Worm (Caenorhabditis elegans) whole organism, midembryonic: Measurements from ENCODE around the gene fpn-1.2.

Experiments
- T22C8.4 ChIP-seq: fragments of 200-800 bp; sonication (Bioruptor generic); IDR thresholded peaks from 2 replicates; pipeline ENCODE4 v1.3.6; 2022; ENCODE audit warnings: missing genetic modification characterization, missing compliant biosample characterization
- cog-1 ChIP-seq: sonication (generic microtip); optimal IDR thresholded peaks from 2 replicates; lab custom pipeline; 2016; ENCODE audit warnings: missing genetic modification characterization, missing compliant biosample characterization
- flt-1 ChIP-seq: fragments of 200-800 bp; sonication (Bioruptor generic); IDR thresholded peaks from 2 replicates; pipeline ENCODE4 v1.3.6; 2022; ENCODE audit warnings: missing genetic modification characterization, missing compliant biosample characterization
- klf-2 ChIP-seq: fragments of 200-800 bp; sonication (Bioruptor generic); conservative IDR thresholded peaks from 2 replicates; pipeline ENCODE4 v1.3.6; 2022; ENCODE audit warnings: missing genetic modification reagents, missing genetic modification characterization, missing compliant biosample characterization
- med-1 ChIP-seq: sonication (generic microtip); optimal IDR thresholded peaks from 2 replicates; lab custom pipeline; 2017; ENCODE audit warnings: missing genetic modification characterization, mild to moderate bottlenecking, missing compliant biosample characterization, antibody characterized with exemption, missing genetic modification reagents; ENCODE audit not compliant: insufficient read depth
- ref-1 ChIP-seq: fragments of 200-800 bp; sonication (Bioruptor generic); conservative IDR thresholded peaks from 2 replicates; pipeline ENCODE4 v1.3.6; 2022; ENCODE audit warnings: missing genetic modification reagents, missing genetic modification characterization, missing compliant biosample characterization
- tab-1 ChIP-seq: fragments of 200-800 bp; sonication (Bioruptor generic); IDR thresholded peaks from 2 replicates; pipeline ENCODE4 v1.3.6; 2022; ENCODE audit warnings: missing genetic modification characterization, missing compliant biosample characterization
- ztf-23 ChIP-seq: fragments of 200-800 bp; sonication (Bioruptor generic); IDR thresholded peaks from 2 replicates; pipeline ENCODE4 v1.3.6; 2022; ENCODE audit warnings: missing genetic modification reagents, missing genetic modification characterization, missing compliant biosample characterization
- ztf-29 ChIP-seq: fragments of 200-800 bp; sonication (Bioruptor generic); IDR thresholded peaks from 2 replicates; pipeline ENCODE4 v1.3.6; 2022; ENCODE audit warnings: missing genetic modification reagents, missing genetic modification characterization, missing compliant biosample characterization

fpn-1.2 gene

ce11 chrV:1471078-1471969 is 6.8 kb upstream of the fpn-1.2 start:
- no peak for TF ChIP-seq ztf-29
- TF ChIP-seq med-1 (GFP tag; lab: Kevin White, UChicago), result no peak
- no peak for TF ChIP-seq klf-2 (GFP tag; lab: Robert Waterston, UW)
- 0 out of 2 replicates have a peak, but pooled peaks have one; percentile 36 for TF ChIP-seq ztf-23

DNA sequence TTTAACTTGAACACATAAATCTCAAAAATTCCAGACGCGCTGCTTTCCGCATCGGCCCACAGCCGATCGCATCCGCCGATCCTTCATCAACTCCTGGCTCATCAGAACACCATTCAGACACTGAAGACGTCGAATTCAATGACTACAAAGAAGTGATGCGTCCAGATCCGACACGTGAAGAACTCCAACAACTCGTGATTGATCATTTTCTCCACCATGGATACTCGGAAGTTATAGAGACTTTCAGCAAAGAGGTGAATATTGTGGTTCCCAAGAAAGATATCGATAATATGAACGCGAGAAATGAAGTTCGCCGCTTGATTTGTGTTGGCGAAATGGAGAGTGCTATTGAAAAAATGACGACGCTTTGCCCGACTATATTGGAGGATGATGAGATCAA is 4.4 kb upstream of the fpn-1.2 start:
- TF ChIP-seq klf-2 (GFP tag; lab: Robert Waterston, UW) (no peak), ztf-23 (no peak), T22C8.4 (no peak), flt-1 (GFP tag; lab: Robert Waterston, UW) (no peak), med-1 (GFP tag; lab: Kevin White, UChicago) (no peak), ref-1 (GFP tag; lab: Robert Waterston, UW) (no peak), ztf-29 (no peak), tab-1 (GFP tag; lab: Robert Waterston, UW) (no peak), cog-1 (tag; lab: Kevin White, UChicago) (no peak)

DNA sequence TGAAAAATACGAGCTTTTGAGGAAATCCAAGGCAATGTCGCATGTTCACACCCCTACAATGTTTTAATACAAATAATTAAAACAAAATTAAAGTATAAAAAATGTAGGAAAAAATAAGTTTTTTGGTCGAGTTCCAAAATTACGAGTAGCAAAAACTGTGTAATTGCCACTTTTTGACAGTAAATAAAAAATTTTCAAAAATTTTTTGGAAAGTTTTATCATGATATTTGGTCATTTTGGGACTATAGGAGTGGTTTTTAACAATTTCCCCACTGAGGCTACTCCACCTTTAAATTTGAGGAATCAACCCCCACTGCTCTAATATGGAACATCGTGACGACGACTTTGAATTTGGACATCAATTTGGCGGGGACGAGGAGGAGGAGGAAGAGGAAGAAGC is 2.9 kb upstream of the fpn-1.2 start, which contains the start of gene gid-8:
TSS of gene gid-8 (plus strand) at position 301 of the 400 bp plus-strand sequence.
- TF ChIP-seq flt-1 (GFP tag; lab: Robert Waterston, UW) (no peak), ztf-29 (no peak), ztf-23 (no peak), cog-1 (tag; lab: Kevin White, UChicago) (no peak), klf-2 (GFP tag; lab: Robert Waterston, UW) (no peak), ref-1 (GFP tag; lab: Robert Waterston, UW) (no peak), tab-1 (GFP tag; lab: Robert Waterston, UW) (no peak), med-1 (GFP tag; lab: Kevin White, UChicago) (no peak), T22C8.4 (no peak)

DNA sequence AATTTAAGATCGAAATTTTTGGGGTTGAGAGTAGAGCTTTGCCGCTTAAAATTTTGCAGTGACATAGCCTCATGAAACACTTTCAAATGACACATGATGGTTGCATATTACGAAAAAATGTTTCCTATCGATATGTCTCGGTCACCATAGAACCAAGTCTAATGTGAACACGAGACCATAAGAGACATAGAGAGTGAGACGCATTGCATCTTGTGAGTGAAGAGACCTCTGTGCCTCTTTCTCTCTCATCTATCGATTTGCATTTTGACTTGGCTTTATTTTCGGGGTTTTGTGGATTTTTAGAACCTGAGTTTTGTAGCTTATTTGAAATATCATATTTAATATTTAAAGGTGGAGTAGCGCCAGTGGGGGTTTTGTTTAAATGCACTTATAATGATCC is 2.5 kb upstream of the fpn-1.2 start:
- TF ChIP-seq flt-1 (GFP tag; lab: Robert Waterston, UW) (no peak), T22C8.4 (peak; percentile 60)

DNA sequence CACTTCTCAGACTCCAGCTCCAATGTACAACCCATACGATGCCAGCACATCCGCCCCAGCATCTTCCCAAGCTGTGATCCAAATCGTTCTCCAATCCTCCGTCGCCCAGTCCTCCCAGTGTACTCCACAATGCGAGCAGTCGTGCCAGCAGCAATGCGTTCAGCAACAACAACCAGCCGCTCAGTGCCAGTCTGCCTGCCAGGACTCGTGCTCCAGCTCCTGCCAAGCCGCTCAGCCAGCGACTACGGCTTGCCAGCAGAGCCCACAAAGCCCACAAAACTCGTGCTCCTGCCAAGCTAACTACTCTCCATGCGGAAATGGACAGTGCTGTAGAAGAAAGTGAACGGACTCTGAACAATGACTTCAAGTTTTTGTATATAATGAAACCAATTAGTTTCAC is 1.4 kb upstream of the fpn-1.2 start:
- TF ChIP-seq tab-1 (GFP tag; lab: Robert Waterston, UW) (no peak), ref-1 (GFP tag; lab: Robert Waterston, UW) (no peak), cog-1 (tag; lab: Kevin White, UChicago) (no peak), flt-1 (GFP tag; lab: Robert Waterston, UW) (no peak), T22C8.4 (no peak), med-1 (GFP tag; lab: Kevin White, UChicago) (no peak), ztf-29 (no peak), klf-2 (GFP tag; lab: Robert Waterston, UW) (no peak), ztf-23 (no peak)

DNA sequence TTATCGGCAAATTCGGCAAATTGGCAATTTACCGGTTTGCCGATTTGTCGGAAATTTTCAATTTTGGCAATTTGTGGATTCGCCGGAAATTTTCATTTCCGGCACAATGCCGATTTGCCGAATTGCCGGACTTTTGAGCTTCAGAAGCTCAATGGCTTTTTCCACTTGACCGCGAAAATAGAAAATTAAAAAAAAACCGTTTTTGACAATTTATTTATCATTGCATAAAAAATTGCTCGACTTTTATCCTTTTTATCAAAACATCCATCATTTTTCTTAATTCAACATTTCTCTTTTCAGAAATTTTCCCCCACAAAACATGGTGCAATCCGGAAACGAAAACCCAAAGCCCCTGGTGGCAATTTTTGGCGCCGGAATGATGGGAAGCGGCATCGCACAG is 4.4 kb downstream of the fpn-1.2 start, which contains the start of gene hacd-1:
TSS of gene hacd-1 (plus strand) at position 301 of the 400 bp plus-strand sequence.
- no peak for TF ChIP-seq flt-1 (GFP tag; lab: Robert Waterston, UW)
- no peak for TF ChIP-seq ztf-23
- TF ChIP-seq tab-1 (GFP tag; lab: Robert Waterston, UW), result no peak
- TF ChIP-seq cog-1 (tag; lab: Kevin White, UChicago), result no peak
- no peak for TF ChIP-seq ref-1 (GFP tag; lab: Robert Waterston, UW)
- TF ChIP-seq T22C8.4, result no peak
- no peak for TF ChIP-seq klf-2 (GFP tag; lab: Robert Waterston, UW)
- TF ChIP-seq med-1 (GFP tag; lab: Kevin White, UChicago), result no peak
- no peak for TF ChIP-seq ztf-29

- TF ChIP-seq tab-1 (GFP tag; lab: Robert Waterston, UW) (no peak), med-1 (GFP tag; lab: Kevin White, UChicago) (no peak), ztf-23 (no peak), ztf-29 (no peak), klf-2 (GFP tag; lab: Robert Waterston, UW) (no peak), flt-1 (GFP tag; lab: Robert Waterston, UW) (no peak), T22C8.4 (no peak)
Observed at ce11 chrV:1459374-1459926, 5.0 kb downstream of the fpn-1.2 start.

- TF ChIP-seq med-1 (GFP tag; lab: Kevin White, UChicago) (no peak), ref-1 (GFP tag; lab: Robert Waterston, UW) (no peak), ztf-23 (no peak), flt-1 (GFP tag; lab: Robert Waterston, UW) (no peak), klf-2 (GFP tag; lab: Robert Waterston, UW) (no peak), cog-1 (tag; lab: Kevin White, UChicago) (no peak), tab-1 (GFP tag; lab: Robert Waterston, UW) (no peak), T22C8.4 (no peak), ztf-29 (no peak)
Observed at ce11 chrV:1456614-1457013, 7.9 kb downstream of the fpn-1.2 start.

- TF ChIP-seq med-1 (GFP tag; lab: Kevin White, UChicago) (no peak), tab-1 (GFP tag; lab: Robert Waterston, UW) (no peak), T22C8.4 (no peak), flt-1 (GFP tag; lab: Robert Waterston, UW) (no peak), ztf-23 (no peak), cog-1 (tag; lab: Kevin White, UChicago) (no peak), ztf-29 (no peak), ref-1 (GFP tag; lab: Robert Waterston, UW) (no peak), klf-2 (GFP tag; lab: Robert Waterston, UW) (no peak)
Observed at ce11 chrV:1455280-1455679, 9.2 kb downstream of the fpn-1.2 start.
